Worm (Caenorhabditis elegans): ENCODE results near the gene Y46D2A.3.

DNA sequence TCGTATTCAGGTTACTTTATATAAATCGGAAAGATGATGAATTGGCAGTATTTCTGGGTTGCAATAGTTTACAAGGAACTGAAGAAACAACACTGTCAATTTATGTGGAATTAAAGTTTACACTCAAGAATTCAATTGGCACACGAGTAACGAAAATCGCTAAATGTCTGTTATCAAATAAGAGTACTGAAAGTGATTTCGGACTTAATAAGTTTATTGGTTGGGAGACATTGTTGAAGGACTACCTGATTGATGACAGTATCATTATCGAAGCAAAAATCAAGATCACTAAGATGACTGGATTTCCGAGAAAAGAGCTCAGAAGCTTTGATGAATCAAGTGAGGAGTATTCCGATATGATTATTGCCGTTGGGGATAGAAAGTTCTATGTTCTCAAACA, 48.3 kb upstream of the Y46D2A.3 start:
- no peak for TF ChIP-seq mdl-1 (tag; optimal IDR thresholded peaks at IDR 0.05)
- no peak for TF ChIP-seq egl-27 (tag; optimal IDR thresholded peaks at IDR 0.05)
- no peak for TF ChIP-seq ama-1 (optimal IDR thresholded peaks at IDR 0.05)
